Fruit fly (Drosophila melanogaster): ENCODE measurements around the gene SpdS.

SpdS gene

dm6 chr3R:9628036-9628435, 3.4 kb upstream of the SpdS start:
- no peak for TF ChIP-seq CG7045 (GFP tag; optimal IDR thresholded peaks at IDR 0.05)

dm6 chr3R:9628607-9629006, 2.8 kb upstream of the SpdS start:
- TF ChIP-seq CG14711 (tag; optimal IDR thresholded peaks at IDR 0.05) (peak; percentile 88), kay (GFP tag; ENCODE audit: borderline replicate concordance) (no peak), bab1 (GFP tag; optimal IDR thresholded peaks at IDR 0.05) (peak; percentile 4), Mnt (GFP tag; optimal IDR thresholded peaks at IDR 0.05) (peak; percentile 88)

dm6 chr3R:9630053-9630632, 1.3 kb upstream of the SpdS start:
- TF ChIP-seq CG14711 (tag; optimal IDR thresholded peaks at IDR 0.05) (no peak), Mnt (GFP tag; optimal IDR thresholded peaks at IDR 0.05) (peak; percentile 70), CG33017 (tag; optimal IDR thresholded peaks at IDR 0.05) (no peak), CG11617 (GFP tag; optimal IDR thresholded peaks at IDR 0.05) (no peak), Clk (GFP tag; optimal IDR thresholded peaks at IDR 0.05) (no peak), cic (GFP tag; optimal IDR thresholded peaks at IDR 0.05) (peak; percentile 97), tj (GFP tag; optimal IDR thresholded peaks at IDR 0.05) (peak; percentile 74), ovo (GFP tag; optimal IDR thresholded peaks at IDR 0.05) (peak; percentile 49), CG1620 (GFP tag; optimal IDR thresholded peaks at IDR 0.05) (no peak)

- no peak for TF ChIP-seq kay (GFP tag; ENCODE audit: borderline replicate concordance)
- no peak for TF ChIP-seq CG11617 (GFP tag; optimal IDR thresholded peaks at IDR 0.05)
- TF ChIP-seq Clk (GFP tag; optimal IDR thresholded peaks at IDR 0.05) = no peak
- no peak for TF ChIP-seq tj (GFP tag; optimal IDR thresholded peaks at IDR 0.05)
- TF ChIP-seq CG14711 (tag; optimal IDR thresholded peaks at IDR 0.05) = peak; percentile 46
- peak; percentile 65 for TF ChIP-seq CG7101 (tag; optimal IDR thresholded peaks at IDR 0.05)
- TF ChIP-seq toe (GFP tag; optimal IDR thresholded peaks at IDR 0.05) = no peak
- peak; percentile 59 for TF ChIP-seq CG33017 (tag; optimal IDR thresholded peaks at IDR 0.05)
- TF ChIP-seq CG12768 (GFP tag; optimal IDR thresholded peaks at IDR 0.05) = peak; percentile 76
- TF ChIP-seq Crg-1 (GFP tag; optimal IDR thresholded peaks at IDR 0.05) = peak; percentile 61
- TF ChIP-seq bab1 (GFP tag; optimal IDR thresholded peaks at IDR 0.05) = peak; percentile 65
- peak; percentile 19 for TF ChIP-seq CG1620 (GFP tag; optimal IDR thresholded peaks at IDR 0.05)
- TF ChIP-seq cic (GFP tag; optimal IDR thresholded peaks at IDR 0.05) = peak; percentile 19
- no peak for TF ChIP-seq cnc (optimal IDR thresholded peaks at IDR 0.05)
- no peak for TF ChIP-seq CG5204 (GFP tag; optimal IDR thresholded peaks at IDR 0.05)
- no peak for TF ChIP-seq Hr96 (GFP tag; optimal IDR thresholded peaks at IDR 0.05)
- TF ChIP-seq Mnt (GFP tag; optimal IDR thresholded peaks at IDR 0.05) = peak; percentile 87
- TF ChIP-seq ovo (GFP tag; optimal IDR thresholded peaks at IDR 0.05) = no peak
- peak; percentile 47 for TF ChIP-seq CG7045 (GFP tag; optimal IDR thresholded peaks at IDR 0.05)
- TF ChIP-seq pad (GFP tag; optimal IDR thresholded peaks at IDR 0.05) = peak; percentile 42
Observed at dm6 chr3R:9630633-9631095, 777 bp upstream of the SpdS start, which contains the start of gene Calr. Calr (minus strand) TSS chr3R:9630851.

- TF ChIP-seq pad (GFP tag; optimal IDR thresholded peaks at IDR 0.05) = no peak
- peak; percentile 42 for TF ChIP-seq tj (GFP tag; optimal IDR thresholded peaks at IDR 0.05)
- TF ChIP-seq CG7101 (tag; optimal IDR thresholded peaks at IDR 0.05) = no peak
Observed at dm6 chr3R:9632110-9632921, 875 bp downstream of the SpdS start.

dm6 chr3R:9637361-9637760, 5.9 kb downstream of the SpdS start, which contains the start of gene Scm:
Scm (minus strand) TSS chr3R:9637611.
- TF ChIP-seq CG5204 (GFP tag; optimal IDR thresholded peaks at IDR 0.05) (no peak), tj (GFP tag; optimal IDR thresholded peaks at IDR 0.05) (no peak), bab1 (GFP tag; optimal IDR thresholded peaks at IDR 0.05) (peak; percentile 55), CG14711 (tag; optimal IDR thresholded peaks at IDR 0.05) (peak; percentile 15), kay (GFP tag; ENCODE audit: borderline replicate concordance) (no peak), Crg-1 (GFP tag; optimal IDR thresholded peaks at IDR 0.05) (no peak), cic (GFP tag; optimal IDR thresholded peaks at IDR 0.05) (no peak), Mnt (GFP tag; optimal IDR thresholded peaks at IDR 0.05) (peak; percentile 16), CG7101 (tag; optimal IDR thresholded peaks at IDR 0.05) (peak; percentile 15), pad (GFP tag; optimal IDR thresholded peaks at IDR 0.05) (no peak)

- TF ChIP-seq kay (GFP tag; ENCODE audit: borderline replicate concordance) (no peak), CG14711 (tag; optimal IDR thresholded peaks at IDR 0.05) (no peak), toe (GFP tag; optimal IDR thresholded peaks at IDR 0.05) (no peak), CG5204 (GFP tag; optimal IDR thresholded peaks at IDR 0.05) (no peak), Hr96 (GFP tag; optimal IDR thresholded peaks at IDR 0.05) (no peak), Crg-1 (GFP tag; optimal IDR thresholded peaks at IDR 0.05) (no peak), Clk (GFP tag; optimal IDR thresholded peaks at IDR 0.05) (no peak)
Observed at dm6 chr3R:9637882-9638281, 6.4 kb downstream of the SpdS start, which contains the start of gene Dh44. Dh44 (plus strand) TSS chr3R:9638182.

Measured in whole organism, adult.